Worm (Caenorhabditis elegans): ENCODE results near the gene cpr-4.

DNA sequence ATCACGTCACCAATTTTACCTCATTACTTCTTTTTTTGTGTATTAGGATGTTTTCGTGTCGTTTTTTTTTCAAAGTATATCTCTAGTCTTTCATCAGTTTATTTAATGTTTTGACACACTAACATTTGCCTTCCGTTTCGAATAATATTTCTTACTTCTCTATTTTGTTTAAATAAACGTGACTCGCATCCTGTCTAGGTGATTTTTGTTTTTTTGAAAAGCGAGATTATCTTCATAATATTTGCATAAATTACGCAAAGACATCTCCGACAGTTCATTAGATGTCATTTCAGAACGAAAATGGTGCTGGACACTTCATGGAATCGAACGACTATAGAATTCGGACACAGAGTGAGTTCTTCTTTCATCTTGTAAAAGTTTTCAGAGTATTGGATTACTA is 34.8 kb downstream of the cpr-4 start, which contains the start of gene T10H9.1:
- no peak for TF ChIP-seq nhr-2 (tag; optimal IDR thresholded peaks at IDR 0.05)
- no peak for TF ChIP-seq unc-39 (tag; optimal IDR thresholded peaks at IDR 0.05)
- no peak for TF ChIP-seq ces-1 (GFP tag; optimal IDR thresholded peaks at IDR 0.05)

Measured in whole organism, mixed stage, embryonic.